Worm (Caenorhabditis elegans) whole organism, L2 larva: ENCODE measurements around the gene C15B12.4.
A peak's percentile ranks its signal among the peaks of the same experiment; 100 is the strongest.

Experiments
- R02D3.7 ChIP-seq: fragments of 150-350 bp; optimal IDR thresholded peaks from 2 replicates; lab custom pipeline; 2014; ENCODE audit warnings: missing biosample characterization, missing genetic modification characterization
- ZK546.5 ChIP-seq: sonication (generic microtip); optimal IDR thresholded peaks from 2 replicates; lab custom pipeline; 2017; ENCODE audit warnings: missing biosample characterization, missing genetic modification characterization
- alr-1 ChIP-seq: fragments of 150-350 bp; optimal IDR thresholded peaks from 2 replicates; lab custom pipeline; 2014; ENCODE audit warnings: missing biosample characterization, missing genetic modification characterization
- ama-1 ChIP-seq: fragments of 150-350 bp; optimal IDR thresholded peaks from 2 replicates; lab custom pipeline; 2018; ENCODE audit warnings: inconsistent platforms
- ceh-16 ChIP-seq: fragments of 150-350 bp; optimal IDR thresholded peaks from 2 replicates; lab custom pipeline; 2014; ENCODE audit warnings: missing biosample characterization, missing genetic modification characterization
- crh-2 ChIP-seq: sonication (generic microtip); optimal IDR thresholded peaks from 2 replicates; lab custom pipeline; 2017; ENCODE audit warnings: missing biosample characterization, missing genetic modification characterization
- dmd-4 ChIP-seq: sonication (generic microtip); optimal IDR thresholded peaks from 2 replicates; lab custom pipeline; 2017; ENCODE audit warnings: missing biosample characterization, missing genetic modification characterization
- egl-27 ChIP-seq: sonication (generic microtip); optimal IDR thresholded peaks from 3 replicates; lab custom pipeline; 2017; ENCODE audit warnings: missing biosample characterization, missing genetic modification reagents, missing genetic modification characterization
- fos-1 ChIP-seq: fragments of 150-350 bp; optimal IDR thresholded peaks from 2 replicates; lab custom pipeline; 2014; ENCODE audit warnings: missing biosample characterization, missing genetic modification characterization
- gmeb-1 ChIP-seq: fragments of 150-350 bp; optimal IDR thresholded peaks from 2 replicates; lab custom pipeline; 2014; ENCODE audit warnings: missing biosample characterization, missing genetic modification characterization
- lin-13 ChIP-seq: fragments of 150-350 bp; optimal IDR thresholded peaks from 2 replicates; lab custom pipeline; 2014; ENCODE audit warnings: missing biosample characterization, missing genetic modification reagents, missing genetic modification characterization
- lsy-2 ChIP-seq, 2 experiments: fragments of 150-350 bp in 1 of 2; sonication (generic microtip) in 1 of 2; optimal IDR thresholded peaks; 2 replicates each; lab custom pipeline; 2014 to 2017; ENCODE audit warnings: missing biosample characterization in 2 of 2, missing genetic modification characterization in 2 of 2
- mab-5 ChIP-seq: fragments of 150-350 bp; optimal IDR thresholded peaks from 2 replicates; lab custom pipeline; 2014; ENCODE audit warnings: missing biosample characterization, missing genetic modification characterization
- mbf-1 ChIP-seq: sonication (generic microtip); optimal IDR thresholded peaks from 2 replicates; lab custom pipeline; 2017; ENCODE audit warnings: missing biosample characterization, missing genetic modification characterization
- nhr-10 ChIP-seq: sonication (generic microtip); optimal IDR thresholded peaks from 2 replicates; lab custom pipeline; 2017; ENCODE audit warnings: missing biosample characterization, missing genetic modification characterization
- nhr-11 ChIP-seq: fragments of 150-350 bp; optimal IDR thresholded peaks from 2 replicates; lab custom pipeline; 2014; ENCODE audit warnings: missing biosample characterization, missing genetic modification characterization
- nhr-12 ChIP-seq: fragments of 150-350 bp; optimal IDR thresholded peaks from 2 replicates; lab custom pipeline; 2014; ENCODE audit warnings: missing biosample characterization, missing genetic modification characterization
- nhr-129 ChIP-seq: fragments of 150-350 bp; optimal IDR thresholded peaks from 2 replicates; lab custom pipeline; 2014; ENCODE audit warnings: missing biosample characterization, missing genetic modification characterization
- nhr-21 ChIP-seq: fragments of 150-350 bp; optimal IDR thresholded peaks from 2 replicates; lab custom pipeline; 2014; ENCODE audit warnings: missing biosample characterization, missing genetic modification characterization
- nhr-23 ChIP-seq: fragments of 150-350 bp; optimal IDR thresholded peaks from 2 replicates; lab custom pipeline; 2014; ENCODE audit warnings: missing biosample characterization, missing genetic modification reagents, missing genetic modification characterization
- nhr-25 ChIP-seq: fragments of 150-350 bp; sonication (generic microtip); optimal IDR thresholded peaks from 3 replicates; lab custom pipeline; 2014; ENCODE audit warnings: missing biosample characterization, missing genetic modification characterization
- nhr-6 ChIP-seq: fragments of 150-350 bp; optimal IDR thresholded peaks from 2 replicates; lab custom pipeline; 2014; ENCODE audit warnings: missing biosample characterization, missing genetic modification characterization
- sem-4 ChIP-seq: fragments of 150-350 bp; optimal IDR thresholded peaks from 2 replicates; lab custom pipeline; 2014; ENCODE audit warnings: missing biosample characterization, missing genetic modification reagents, missing genetic modification characterization
- skn-1 ChIP-seq: sonication (generic microtip); optimal IDR thresholded peaks from 2 replicates; lab custom pipeline; 2017; ENCODE audit warnings: missing biosample characterization, missing genetic modification characterization
- sma-3 ChIP-seq: sonication (generic microtip); optimal IDR thresholded peaks from 2 replicates; lab custom pipeline; 2016; ENCODE audit warnings: missing genetic modification reagents, missing genetic modification characterization, missing compliant biosample characterization
- sma-9 ChIP-seq, 2 experiments: fragments of 150-350 bp in 1 of 2; sonication (generic microtip) in 1 of 2; optimal IDR thresholded peaks; 2 replicates each; lab custom pipeline; 2014 to 2016; ENCODE audit warnings: missing genetic modification characterization in 2 of 2, mild to moderate bottlenecking in 1 of 2, missing biosample characterization in 1 of 2, missing compliant biosample characterization in 1 of 2, missing genetic modification reagents in 1 of 2, moderate library complexity in 1 of 2
- snpc-4 ChIP-seq: fragments of 150-350 bp; optimal IDR thresholded peaks from 2 replicates; lab custom pipeline; 2014; ENCODE audit warnings: missing biosample characterization, missing genetic modification characterization
- unc-62 ChIP-seq: fragments of 150-350 bp; optimal IDR thresholded peaks from 2 replicates; lab custom pipeline; 2014; ENCODE audit warnings: missing biosample characterization, missing genetic modification reagents, missing genetic modification characterization
- zag-1 ChIP-seq: fragments of 150-350 bp; optimal IDR thresholded peaks from 2 replicates; lab custom pipeline; 2014; ENCODE audit warnings: missing biosample characterization, missing genetic modification characterization
- ztf-11 ChIP-seq: sonication (generic microtip); optimal IDR thresholded peaks from 2 replicates; lab custom pipeline; 2017; ENCODE audit warnings: missing biosample characterization, missing genetic modification characterization
- ztf-4 ChIP-seq: fragments of 150-350 bp; optimal IDR thresholded peaks from 2 replicates; lab custom pipeline; 2014; ENCODE audit warnings: missing biosample characterization, missing genetic modification characterization

The C15B12.4 gene

ce11 chrX:6446564-6446963 lies 27.0 kb downstream of the C15B12.4 start, which contains the start of gene asp-14:
asp-14 (minus strand) TSS chrX:6446664.
- TF ChIP-seq fos-1 (peak; percentile 2), nhr-129 (no peak), ama-1 (lab: Kevin White, UChicago) (no peak), nhr-10 (tag; lab: Kevin White, UChicago) (no peak), egl-27 (tag; lab: Kevin White, UChicago) (no peak), mbf-1 (tag; lab: Kevin White, UChicago) (no peak)
- TF ChIP-seq, all 48 proteins: peak for 1

ce11 chrX:6445239-6445638 lies 28.3 kb downstream of the C15B12.4 start:
- TF ChIP-seq nhr-25 (tag; lab: Kevin White, UChicago) (no peak), snpc-4 (tag; lab: Kevin White, UChicago) (no peak), sem-4 (no peak), fos-1 (peak; percentile 46), skn-1 (tag; lab: Kevin White, UChicago) (peak; percentile 97)

ce11 chrX:6443373-6443772 lies 30.2 kb downstream of the C15B12.4 start, which contains the start of gene K10C2.7:
K10C2.7 (minus strand) TSS chrX:6443473.
- TF ChIP-seq fos-1 = no peak
- no peak for TF ChIP-seq skn-1 (tag; lab: Kevin White, UChicago)
- no peak for TF ChIP-seq unc-62
- no peak for TF ChIP-seq nhr-6 (tag; lab: Kevin White, UChicago)
- no peak for TF ChIP-seq gmeb-1 (tag; lab: Kevin White, UChicago)
- TF ChIP-seq, all 48 proteins: peak for 0

- TF ChIP-seq lin-13 (GFP tag; lab: Kevin White, UChicago) (no peak), skn-1 (tag; lab: Kevin White, UChicago) (no peak), alr-1 (tag; lab: Kevin White, UChicago) (no peak), nhr-6 (tag; lab: Kevin White, UChicago) (no peak), nhr-11 (tag; lab: Kevin White, UChicago) (no peak), ztf-11 (tag; lab: Kevin White, UChicago) (no peak), fos-1 (no peak)
- TF ChIP-seq, all 48 proteins: peak for 0
These were observed 33.1 kb downstream of the C15B12.4 start, which contains the start of gene K10C2.14 for ce11 chrX:6440464-6440863. K10C2.14 (minus strand) TSS chrX:6440564.

- TF ChIP-seq lsy-2 (tag; optimal IDR thresholded peaks at IDR 0.05; lab: Kevin White, UChicago) = no peak
- no peak for TF ChIP-seq ceh-16
- TF ChIP-seq ZK546.5 (tag; lab: Kevin White, UChicago) = no peak
- TF ChIP-seq sma-3 (GFP tag; lab: Kevin White, UChicago) = no peak
- no peak for TF ChIP-seq R02D3.7 (tag; lab: Kevin White, UChicago)
- no peak for TF ChIP-seq unc-62
- TF ChIP-seq nhr-21 (tag; lab: Kevin White, UChicago) = no peak
- TF ChIP-seq crh-2 (tag; lab: Kevin White, UChicago) = no peak
- TF ChIP-seq mab-5 = no peak
- TF ChIP-seq, all 48 proteins: peak for 0
These were observed 36.0 kb downstream of the C15B12.4 start, which contains the start of gene K10C2.8 for ce11 chrX:6437545-6437944. K10C2.8 (minus strand) TSS chrX:6437645.

- no peak for TF ChIP-seq nhr-10 (tag; lab: Kevin White, UChicago)
- TF ChIP-seq zag-1 (tag; lab: Kevin White, UChicago) = no peak
- TF ChIP-seq egl-27 (tag; lab: Kevin White, UChicago) = no peak
- TF ChIP-seq, all 48 proteins: peak for 0
These were observed 37.7 kb downstream of the C15B12.4 start for ce11 chrX:6435812-6436211.

- TF ChIP-seq nhr-10 (tag; lab: Kevin White, UChicago) (no peak), nhr-12 (tag; lab: Kevin White, UChicago) (no peak), sma-9 (GFP tag; optimal IDR thresholded peaks at IDR 0.05; lab: Kevin White, UChicago) (no peak), sma-9 (tag; optimal IDR thresholded peaks at IDR 0.05; lab: Kevin White, UChicago) (no peak), ZK546.5 (tag; lab: Kevin White, UChicago) (no peak), sem-4 (no peak), skn-1 (tag; lab: Kevin White, UChicago) (no peak), alr-1 (tag; lab: Kevin White, UChicago) (no peak), egl-27 (tag; lab: Kevin White, UChicago) (no peak), dmd-4 (no peak), gmeb-1 (tag; lab: Kevin White, UChicago) (no peak), ztf-4 (tag; lab: Kevin White, UChicago) (no peak), lin-13 (GFP tag; lab: Kevin White, UChicago) (no peak), nhr-23 (tag; lab: Kevin White, UChicago) (no peak)
These were observed 39.9 kb downstream of the C15B12.4 start, which contains the start of gene K10C2.2 for ce11 chrX:6433688-6434087. K10C2.2 (minus strand) TSS chrX:6433788.
